Fruit fly (Drosophila melanogaster): ENCODE results near the gene slow.
A peak's percentile ranks its signal among the peaks of the same experiment; 100 is the strongest.

Gene slow

DNA sequence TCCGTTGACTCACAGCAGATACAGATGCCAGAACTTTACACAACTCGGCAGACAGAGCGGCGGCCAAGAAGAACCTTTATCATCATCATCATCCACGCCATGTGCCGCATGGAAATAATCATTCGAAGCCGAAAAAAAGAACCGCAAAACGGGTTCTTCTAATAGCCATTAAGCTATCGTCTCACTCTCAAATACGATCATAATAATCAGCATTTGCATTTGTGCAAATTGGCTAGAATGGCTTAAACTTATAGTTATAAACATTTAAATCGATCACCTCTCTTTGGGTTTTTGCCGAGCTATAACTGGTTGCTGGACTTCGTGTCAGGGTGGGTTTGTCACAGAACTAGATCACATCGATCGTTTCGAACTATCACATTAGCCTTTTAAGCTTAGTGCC lies 57.9 kb downstream of the slow start:
- TF ChIP-seq noc (tag; optimal IDR thresholded peaks at IDR 0.05): no peak

DNA sequence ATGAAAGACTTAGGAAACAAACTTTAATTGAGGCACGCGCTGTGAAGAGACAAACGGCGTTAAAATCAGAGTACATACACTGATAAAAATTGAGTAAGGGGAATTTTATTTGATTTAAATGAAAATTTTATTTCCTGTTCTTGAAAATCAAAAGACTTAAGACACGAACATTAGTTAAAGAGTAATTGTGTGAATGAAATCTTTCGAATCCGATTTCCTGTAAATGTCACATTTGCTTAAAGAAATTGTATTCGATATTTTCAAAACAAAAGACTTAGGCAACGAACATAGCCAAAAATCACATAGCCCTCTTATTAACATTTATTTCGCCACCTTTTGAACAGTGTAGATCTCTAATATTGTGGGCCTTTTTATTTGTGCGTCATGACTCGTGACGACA lies 61.6 kb downstream of the slow start:
- peak; percentile 69 for TF ChIP-seq noc (tag; optimal IDR thresholded peaks at IDR 0.05)

DNA sequence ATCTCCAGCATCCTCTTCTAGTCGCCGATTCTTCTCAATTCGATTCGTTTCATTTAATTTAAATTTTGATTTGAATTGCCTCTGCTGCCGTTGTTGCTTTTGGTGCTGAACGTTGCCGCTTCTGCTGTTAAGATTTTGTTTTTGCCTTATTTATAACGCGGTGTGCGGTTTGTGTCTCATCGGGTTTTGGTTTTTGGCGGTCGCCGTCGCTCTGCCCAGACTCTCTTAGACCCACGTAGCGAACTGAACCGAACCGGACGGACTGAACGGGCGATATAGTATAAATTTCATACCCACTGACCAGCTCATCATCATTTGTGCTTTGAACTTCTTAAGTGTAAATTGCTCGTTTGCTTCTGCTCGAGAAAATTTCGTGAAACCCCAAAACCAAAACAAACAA lies 62.0 kb downstream of the slow start, which contains the start of gene CG12607:
Gene CG12607 (plus strand): TSS at position 301 of the 400 bp plus-strand sequence.
- no peak for TF ChIP-seq noc (tag; optimal IDR thresholded peaks at IDR 0.05)

DNA sequence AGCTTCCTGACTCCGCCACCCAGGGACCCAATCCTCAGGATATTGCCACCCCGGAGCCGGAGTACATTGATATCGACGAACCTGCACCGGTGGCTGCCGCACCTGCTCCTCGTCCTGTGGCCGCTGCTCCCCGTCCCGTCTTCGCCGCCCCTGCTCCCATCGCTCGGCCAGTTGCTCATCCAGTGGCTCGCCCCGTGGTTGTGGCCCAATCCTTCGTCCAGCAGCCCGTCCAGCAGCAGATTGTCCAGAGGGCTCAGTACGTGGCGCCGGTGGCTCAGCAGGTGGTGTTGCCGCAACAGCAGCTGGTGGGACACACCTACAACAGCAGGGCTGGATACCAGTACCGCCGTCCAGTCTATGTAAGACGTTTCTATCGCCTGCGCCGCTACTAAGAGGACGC lies 63.0 kb downstream of the slow start:
- TF ChIP-seq noc (tag; optimal IDR thresholded peaks at IDR 0.05): no peak

Data from whole organism, larva.